Worm (Caenorhabditis elegans): ENCODE measurements around the gene dab-1.

dab-1 gene

DNA sequence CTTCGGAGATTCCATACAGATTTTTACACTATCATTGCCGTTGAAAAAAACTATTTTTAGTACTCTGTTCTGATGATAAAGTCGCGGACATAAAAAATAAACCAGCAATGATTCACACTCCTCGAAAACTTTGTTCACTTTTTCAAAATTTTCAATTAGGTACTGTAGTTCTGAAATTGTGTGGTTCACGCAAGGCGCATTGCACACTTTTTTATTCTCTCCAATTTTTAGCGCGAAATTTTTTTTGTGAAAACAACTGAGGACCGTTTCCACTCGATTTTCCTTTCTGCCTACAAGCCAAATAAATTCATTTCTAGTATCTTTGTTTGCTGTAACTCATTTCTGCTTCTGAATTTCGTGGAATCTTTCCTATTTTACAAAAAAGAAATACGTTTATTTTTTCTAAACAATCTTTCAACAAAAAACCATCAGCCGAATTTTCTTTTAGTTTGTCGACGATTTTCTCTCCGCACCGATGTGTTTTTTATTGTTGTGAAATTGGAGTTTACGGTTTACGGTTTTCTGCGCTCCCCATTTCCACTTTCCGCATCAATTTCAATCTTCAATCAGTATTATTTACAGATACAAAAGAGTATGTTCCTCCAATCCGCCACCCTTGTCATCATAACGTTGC, 31.1 kb downstream of the dab-1 start, which contains the start of gene F35C11.5 (continued):
- TF ChIP-seq aptf-3 (GFP tag; IDR thresholded peaks at IDR 0.05) (no peak), bed-2 (GFP tag; IDR thresholded peaks at IDR 0.05) (no peak), madf-8 (GFP tag; conservative IDR thresholded peaks at IDR 0.05) (peak; percentile 75), dpff-1 (tag; optimal IDR thresholded peaks at IDR 0.05) (no peak), lin-40 (tag; optimal IDR thresholded peaks at IDR 0.05) (no peak), akir-1 (GFP tag; optimal IDR thresholded peaks at IDR 0.05) (no peak), lag-1 (GFP tag; IDR thresholded peaks at IDR 0.05) (no peak), ceh-91 (GFP tag; IDR thresholded peaks at IDR 0.05) (peak; percentile 79), somi-1 (GFP tag; optimal IDR thresholded peaks at IDR 0.05) (no peak), lir-1 (GFP tag; conservative IDR thresholded peaks at IDR 0.05) (no peak), ztf-18 (tag; optimal IDR thresholded peaks at IDR 0.05) (no peak), madf-6 (GFP tag; IDR thresholded peaks at IDR 0.05) (peak; percentile 92), him-1 (tag; optimal IDR thresholded peaks at IDR 0.05) (peak; percentile 13), egl-44 (GFP tag; IDR thresholded peaks at IDR 0.05) (no peak)

DNA sequence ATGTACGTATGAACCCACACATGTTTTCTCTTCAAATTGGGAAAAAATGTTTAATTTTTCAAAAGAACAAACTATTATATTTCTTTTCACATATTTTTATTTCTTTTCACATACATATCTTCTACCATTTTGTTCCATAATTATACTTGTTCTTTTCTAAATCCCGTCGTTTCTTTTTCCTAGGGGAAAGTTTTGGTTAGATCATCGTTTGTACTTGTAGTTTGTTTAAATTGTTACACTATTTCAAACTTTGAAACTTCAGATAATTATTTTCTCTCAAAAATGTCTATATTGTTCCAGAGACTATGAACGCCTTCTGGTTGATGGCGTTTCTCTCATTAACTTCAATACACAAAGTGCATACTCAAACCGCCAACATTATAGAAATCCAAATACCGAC, 33.8 kb downstream of the dab-1 start, which contains the start of gene F35C11.7:
Gene F35C11.7, plus strand, starts transcription at position 301 of the 400 bp plus-strand sequence.
- TF ChIP-seq D2030.7 (GFP tag; IDR thresholded peaks at IDR 0.05) (no peak), bed-1 (GFP tag; IDR thresholded peaks at IDR 0.05) (no peak), chd-7 (tag; optimal IDR thresholded peaks at IDR 0.05) (no peak), atf-7 (tag; optimal IDR thresholded peaks at IDR 0.05) (no peak), akir-1 (GFP tag; optimal IDR thresholded peaks at IDR 0.05) (no peak), snpc-1.3 (tag; optimal IDR thresholded peaks at IDR 0.05; ENCODE audit: insufficient read depth) (no peak), tbp1 (GFP tag; optimal IDR thresholded peaks at IDR 0.05) (no peak), F57A8.1 (GFP tag; optimal IDR thresholded peaks at IDR 0.05) (no peak), F49E8.2 (tag; optimal IDR thresholded peaks at IDR 0.05; ENCODE audit: insufficient read depth) (no peak), snpc-4 (GFP tag; optimal IDR thresholded peaks at IDR 0.05) (no peak), snpc-4 (tag; optimal IDR thresholded peaks at IDR 0.05) (no peak), lin-35 (GFP tag; optimal IDR thresholded peaks at IDR 0.05) (no peak), F55B11.4 (tag; optimal IDR thresholded peaks at IDR 0.05; ENCODE audit: borderline replicate concordance, insufficient read depth) (no peak), somi-1 (GFP tag; optimal IDR thresholded peaks at IDR 0.05) (no peak), ztf-6 (GFP tag; IDR thresholded peaks at IDR 0.05) (no peak), F23B12.7 (tag; optimal IDR thresholded peaks at IDR 0.05; ENCODE audit: insufficient read depth) (no peak), let-607 (tag; optimal IDR thresholded peaks at IDR 0.05) (no peak), nhr-27 (tag; optimal IDR thresholded peaks at IDR 0.05) (no peak), him-1 (tag; optimal IDR thresholded peaks at IDR 0.05) (no peak), mes-4 (tag; optimal IDR thresholded peaks at IDR 0.05) (no peak), hlh-12 (tag; optimal IDR thresholded peaks at IDR 0.05) (no peak)

DNA sequence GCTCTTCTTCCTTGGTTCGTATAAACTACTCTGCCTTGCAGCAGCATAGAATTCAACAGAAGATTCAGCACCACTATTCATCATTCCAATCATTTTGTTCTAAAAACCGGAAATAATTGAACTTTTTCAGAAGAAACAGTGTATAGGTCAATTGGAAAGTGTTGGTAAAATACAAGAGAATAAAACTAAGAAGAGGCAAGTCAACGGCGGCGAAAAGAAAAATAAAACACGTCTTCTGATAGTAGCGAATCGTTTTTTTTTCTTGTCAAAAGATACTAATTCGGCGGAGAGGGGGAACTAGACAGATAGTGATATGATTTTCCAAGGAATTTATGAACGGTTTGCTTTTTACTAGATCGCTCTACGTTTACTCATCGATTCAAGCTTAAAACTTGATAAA, 36.9 kb downstream of the dab-1 start, which contains the start of gene F35C11.6:
Gene F35C11.6, minus strand, starts transcription at position 101 of the 400 bp plus-strand sequence.
- TF ChIP-seq nhr-90 (tag; optimal IDR thresholded peaks at IDR 0.05) (no peak), cebp-2 (GFP tag; IDR thresholded peaks at IDR 0.05) (no peak), hmg-20 (GFP tag; IDR thresholded peaks at IDR 0.05) (no peak), B0019.2 (GFP tag; conservative IDR thresholded peaks at IDR 0.05) (no peak), mcd-1 (GFP tag; IDR thresholded peaks at IDR 0.05) (no peak), ceh-91 (GFP tag; IDR thresholded peaks at IDR 0.05) (no peak), T26A5.8 (tag; optimal IDR thresholded peaks at IDR 0.05) (no peak), gei-17 (GFP tag; optimal IDR thresholded peaks at IDR 0.05) (no peak)

All from whole organism, young adult.